Fruit fly (Drosophila melanogaster): Measurements from ENCODE around the gene Papst2.

dm6 chr3L:17051472-17051871 lies 8.9 kb downstream of the Papst2 start:
- TF ChIP-seq Hand (GFP tag; optimal IDR thresholded peaks at IDR 0.05), result no peak
- TF ChIP-seq CG10431 (GFP tag; optimal IDR thresholded peaks at IDR 0.05), result no peak
- TF ChIP-seq gcm2 (GFP tag; optimal IDR thresholded peaks at IDR 0.05), result no peak
- no peak for TF ChIP-seq CG10366 (GFP tag; IDR thresholded peaks at IDR 0.05)
- TF ChIP-seq zfh2 (GFP tag; optimal IDR thresholded peaks at IDR 0.05), result no peak
- TF ChIP-seq Bteb2 (GFP tag; optimal IDR thresholded peaks at IDR 0.05), result no peak
- no peak for TF ChIP-seq exex (tag; optimal IDR thresholded peaks at IDR 0.05)
- no peak for TF ChIP-seq Ptx1 (GFP tag; IDR thresholded peaks at IDR 0.05)
- no peak for TF ChIP-seq bbx (GFP tag; IDR thresholded peaks at IDR 0.05; ENCODE audit: partially characterized antibody)
- TF ChIP-seq CG33557 (GFP tag; optimal IDR thresholded peaks at IDR 0.05), result no peak

All from whole organism, embryonic.